Fruit fly (Drosophila melanogaster): ENCODE data around the gene Ctl2.
A peak's percentile ranks its signal among the peaks of the same experiment; 100 is the strongest.

Ctl2 gene

DNA sequence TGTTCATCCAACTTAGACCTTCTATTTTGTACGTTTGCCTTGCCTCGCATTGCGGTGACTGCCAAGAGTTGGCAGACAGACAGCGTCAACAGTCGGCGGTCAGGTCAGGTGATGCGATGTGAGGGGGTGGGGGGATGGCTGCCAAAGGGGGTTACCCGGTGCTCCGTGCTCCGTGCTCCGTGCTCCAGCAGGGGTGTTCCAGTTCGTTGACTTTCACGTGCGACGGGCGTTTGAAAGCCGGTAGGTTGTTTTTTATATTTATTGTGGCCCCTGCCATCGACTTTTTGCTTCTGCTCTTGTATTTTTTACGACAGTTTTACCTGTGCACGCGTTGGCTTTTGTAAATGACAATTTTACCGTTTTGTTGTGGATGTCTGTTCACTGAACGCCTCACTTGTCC is 41.1 kb upstream of the Ctl2 start:
- TF ChIP-seq eg (GFP tag; IDR thresholded peaks at IDR 0.05) (0 out of 3 replicates have a peak, but pooled peaks have one; percentile 7), Ets96B (tag; optimal IDR thresholded peaks at IDR 0.05) (no peak), CG6163 (GFP tag; IDR thresholded peaks at IDR 0.05) (0 out of 3 replicates have a peak, but pooled peaks have one; percentile 7)

dm6 chr3R:29082511-29083296 is 40.5 kb upstream of the Ctl2 start:
- peak; percentile 9 for TF ChIP-seq Ets96B (tag; optimal IDR thresholded peaks at IDR 0.05)
- peak; percentile 30 for TF ChIP-seq fkh (GFP tag; optimal IDR thresholded peaks at IDR 0.05)
- peak; percentile 57 for TF ChIP-seq Eip78C (GFP tag)
- TF ChIP-seq CG10669 (GFP tag; optimal IDR thresholded peaks at IDR 0.05) = no peak
- TF ChIP-seq Sox14 (GFP tag; optimal IDR thresholded peaks at IDR 0.05) = peak; percentile 2
- TF ChIP-seq svp (GFP tag) = peak; percentile 55
- no peak for TF ChIP-seq CG8119 (GFP tag; IDR thresholded peaks at IDR 0.05)
- TF ChIP-seq Hr38 (GFP tag; optimal IDR thresholded peaks at IDR 0.05) = no peak
- TF ChIP-seq Gug (GFP tag; IDR thresholded peaks at IDR 0.05) = no peak
- TF ChIP-seq CG32006 (GFP tag; optimal IDR thresholded peaks at IDR 0.05) = peak; percentile 7

- TF ChIP-seq topi (GFP tag; optimal IDR thresholded peaks at IDR 0.05) (peak; percentile 52), lz (GFP tag; optimal IDR thresholded peaks at IDR 0.05) (peak; percentile 19), svp (GFP tag) (peak; percentile 89), CG11902 (GFP tag; optimal IDR thresholded peaks at IDR 0.05) (no peak), Hr38 (GFP tag; optimal IDR thresholded peaks at IDR 0.05) (no peak), Hr39 (GFP tag; optimal IDR thresholded peaks at IDR 0.05) (peak; percentile 58), CG10631 (GFP tag; optimal IDR thresholded peaks at IDR 0.05) (peak; percentile 34), pdm3 (GFP tag; optimal IDR thresholded peaks at IDR 0.05) (peak; percentile 44), Met (GFP tag; optimal IDR thresholded peaks at IDR 0.05) (peak; percentile 8), Ets96B (tag; optimal IDR thresholded peaks at IDR 0.05) (peak; percentile 51), fkh (GFP tag; optimal IDR thresholded peaks at IDR 0.05) (peak; percentile 88), CG6163 (GFP tag; IDR thresholded peaks at IDR 0.05) (peak; percentile 11; the same call in 1 of the 3 replicates), fd59A (GFP tag; optimal IDR thresholded peaks at IDR 0.05) (no peak), CG31627 (GFP tag; optimal IDR thresholded peaks at IDR 0.05) (peak; percentile 34), acj6 (GFP tag; optimal IDR thresholded peaks at IDR 0.05) (peak; percentile 46), cyc (GFP tag; optimal IDR thresholded peaks at IDR 0.05) (peak; percentile 12), Ets21C (GFP tag; optimal IDR thresholded peaks at IDR 0.05) (no peak), ss (GFP tag; optimal IDR thresholded peaks at IDR 0.05) (peak in 1 of 2 experiments; percentile 7), Blimp-1 (GFP tag; optimal IDR thresholded peaks at IDR 0.05) (no peak), eg (GFP tag; IDR thresholded peaks at IDR 0.05) (peak; percentile 45; the same call in 1 of the 3 replicates), Sox15 (GFP tag; optimal IDR thresholded peaks at IDR 0.05) (no peak), CG4318 (GFP tag; optimal IDR thresholded peaks at IDR 0.05) (no peak), esn (GFP tag; optimal IDR thresholded peaks at IDR 0.05) (peak; percentile 55), vri (GFP tag; optimal IDR thresholded peaks at IDR 0.05) (peak; percentile 4), CG34406 (GFP tag; optimal IDR thresholded peaks at IDR 0.05) (no peak), CG8119 (GFP tag; IDR thresholded peaks at IDR 0.05) (no peak), fd85E (GFP tag; optimal IDR thresholded peaks at IDR 0.05) (no peak), achi (GFP tag; optimal IDR thresholded peaks at IDR 0.05) (peak; percentile 38), CG10669 (GFP tag; optimal IDR thresholded peaks at IDR 0.05) (peak; percentile 47), CG7368 (GFP tag; optimal IDR thresholded peaks at IDR 0.05) (peak; percentile 13), net (GFP tag; optimal IDR thresholded peaks at IDR 0.05) (no peak), Smox (GFP tag; optimal IDR thresholded peaks at IDR 0.05) (peak; percentile 50), Hr4 (GFP tag; optimal IDR thresholded peaks at IDR 0.05) (peak; percentile 24), OdsH (GFP tag; optimal IDR thresholded peaks at IDR 0.05) (peak; percentile 40), CG9139 (GFP tag; optimal IDR thresholded peaks at IDR 0.05) (no peak), CG8319 (GFP tag; optimal IDR thresholded peaks at IDR 0.05) (peak; percentile 33), salr (GFP tag; optimal IDR thresholded peaks at IDR 0.05) (peak in 1 of 2 experiments; percentile 26), CG15336 (GFP tag; IDR thresholded peaks at IDR 0.05) (0 out of 2 replicates have a peak, but pooled peaks have one; percentile 13), CG1621 (tag; optimal IDR thresholded peaks at IDR 0.05) (no peak)
Observed at dm6 chr3R:29083459-29084457, 39.4 kb upstream of the Ctl2 start.

Data from whole organism, prepupa.